Worm (Caenorhabditis elegans): ENCODE measurements around the gene skr-21.

- TF ChIP-seq ama-1 (optimal IDR thresholded peaks at IDR 0.05) (no peak), tra-4 (tag; optimal IDR thresholded peaks at IDR 0.05) (no peak), aly-1 (tag; optimal IDR thresholded peaks at IDR 0.05) (no peak), sea-1 (GFP tag; conservative IDR thresholded peaks at IDR 0.05) (no peak), hmbx-1 (tag; optimal IDR thresholded peaks at IDR 0.05) (no peak), hnd-1 (tag; optimal IDR thresholded peaks at IDR 0.05) (no peak), ceh-13 (GFP tag; optimal IDR thresholded peaks at IDR 0.05) (no peak), ceh-36 (tag; optimal IDR thresholded peaks at IDR 0.05) (no peak), pes-1 (GFP tag; IDR thresholded peaks at IDR 0.05) (no peak), hmg-4 (GFP tag; optimal IDR thresholded peaks at IDR 0.05) (no peak), B0310.2 (tag; optimal IDR thresholded peaks at IDR 0.05) (no peak)
These were observed 22.6 kb upstream of the skr-21 start for ce11 chrX:13249102-13249501.

Data from whole organism, early embryonic.